Fruit fly (Drosophila melanogaster) whole organism, embryonic: ENCODE results near the gene Indy.

Source experiments
- Atf-2 ChIP-seq: fragments of 200-800 bp; sonication (Bioruptor generic); optimal IDR thresholded peaks from 2 replicates; lab custom pipeline; 2016; ENCODE audit warnings: missing biosample characterization, missing genetic modification characterization
- B-H2 ChIP-seq: fragments of 200-800 bp; sonication (Bioruptor generic); optimal IDR thresholded peaks from 2 replicates; lab custom pipeline; 2018; ENCODE audit warnings: missing biosample characterization, mild to moderate bottlenecking, missing genetic modification characterization
- CG10147 ChIP-seq: fragments of 200-800 bp; sonication (Bioruptor generic); optimal IDR thresholded peaks from 2 replicates; lab custom pipeline; 2019; ENCODE audit warnings: missing biosample characterization, mild to moderate bottlenecking, missing genetic modification characterization, moderate library complexity
- CG10209 ChIP-seq: fragments of 200-800 bp; sonication (Bioruptor generic); optimal IDR thresholded peaks from 3 replicates; lab custom pipeline; 2017; ENCODE audit warnings: missing biosample characterization, mild to moderate bottlenecking, missing genetic modification characterization, missing genetic modification reagents
- CG10267 ChIP-seq: fragments of 200-800 bp; sonication (Bioruptor generic); optimal IDR thresholded peaks from 2 replicates; lab custom pipeline; 2018; ENCODE audit warnings: missing biosample characterization, mild to moderate bottlenecking, missing genetic modification characterization, moderate library complexity
- CG12236 ChIP-seq: fragments of 200-800 bp; sonication (Bioruptor generic); optimal IDR thresholded peaks from 2 replicates; lab custom pipeline; 2016; ENCODE audit warnings: missing biosample characterization, missing genetic modification characterization
- CG12744 ChIP-seq: fragments of 200-800 bp; sonication (Bioruptor generic); optimal IDR thresholded peaks from 2 replicates; lab custom pipeline; 2016; ENCODE audit warnings: missing biosample characterization, missing genetic modification characterization
- CG12942 ChIP-seq: fragments of 200-800 bp; sonication (Bioruptor generic); optimal IDR thresholded peaks from 3 replicates; lab custom pipeline; 2016; ENCODE audit warnings: missing biosample characterization, missing genetic modification characterization
- CG14441 ChIP-seq: fragments of 200-800 bp; sonication (Bioruptor generic); IDR thresholded peaks from 2 replicates; pipeline ENCODE4 v1.3.6; 2022; ENCODE audit warnings: missing biosample characterization, missing genetic modification characterization
- CG14965 ChIP-seq: fragments of 200-800 bp; sonication (Bioruptor generic); optimal IDR thresholded peaks from 2 replicates; lab custom pipeline; 2016; ENCODE audit warnings: missing biosample characterization, missing genetic modification characterization, borderline replicate concordance
- CG15479 ChIP-seq: fragments of 200-800 bp; sonication (Bioruptor generic); optimal IDR thresholded peaks from 3 replicates; lab custom pipeline; 2019; ENCODE audit warnings: missing biosample characterization, mild to moderate bottlenecking, missing genetic modification characterization, moderate library complexity
- CG18764 ChIP-seq: fragments of 200-800 bp; sonication (Bioruptor generic); optimal IDR thresholded peaks from 3 replicates; lab custom pipeline; 2016; ENCODE audit warnings: missing biosample characterization, missing genetic modification characterization
- CG2712 ChIP-seq: fragments of 200-800 bp; optimal IDR thresholded peaks from 3 replicates; lab custom pipeline; 2019; ENCODE audit warnings: missing biosample characterization, mild to moderate bottlenecking, missing genetic modification characterization, moderate library complexity
- CG3065 ChIP-seq: fragments of 200-800 bp; sonication (Bioruptor generic); optimal IDR thresholded peaks from 2 replicates; lab custom pipeline; 2016; ENCODE audit warnings: missing biosample characterization, missing genetic modification characterization
- CG32767 ChIP-seq: fragments of 200-800 bp; sonication (Bioruptor generic); IDR thresholded peaks from 2 replicates; pipeline ENCODE4 v1.3.6; 2022; ENCODE audit warnings: missing biosample characterization, missing genetic modification characterization
- CG3726 ChIP-seq: fragments of 200-800 bp; sonication (Bioruptor generic); IDR thresholded peaks from 3 replicates; pipeline ENCODE4, ENCODE4 v1.3.6; 2022; ENCODE audit warnings: missing biosample characterization, missing genetic modification characterization
- CG6813 ChIP-seq: fragments of 200-800 bp; sonication (Bioruptor generic); optimal IDR thresholded peaks from 2 replicates; lab custom pipeline; 2017; ENCODE audit warnings: missing biosample characterization, missing genetic modification characterization, mild to moderate bottlenecking, moderate library complexity, missing genetic modification reagents
- CG7271 ChIP-seq: fragments of 200-800 bp; sonication (Bioruptor generic); optimal IDR thresholded peaks from 2 replicates; lab custom pipeline; 2018; ENCODE audit warnings: missing biosample characterization, mild to moderate bottlenecking, missing genetic modification characterization, moderate library complexity
- CG8388 ChIP-seq: fragments of 200-800 bp; sonication (Bioruptor generic); optimal IDR thresholded peaks from 2 replicates; lab custom pipeline; 2019; ENCODE audit warnings: missing biosample characterization, mild to moderate bottlenecking, missing genetic modification characterization, moderate library complexity
- CoRest ChIP-seq: fragments of 200-800 bp; sonication (Bioruptor generic); optimal IDR thresholded peaks from 3 replicates; lab custom pipeline; 2018; ENCODE audit warnings: missing biosample characterization, mild to moderate bottlenecking, missing genetic modification characterization, moderate library complexity
- D19B ChIP-seq: fragments of 200-800 bp; sonication (Bioruptor generic); optimal IDR thresholded peaks from 2 replicates; lab custom pipeline; 2017; ENCODE audit warnings: missing biosample characterization, mild to moderate bottlenecking, missing genetic modification characterization
- Deaf1 ChIP-seq: fragments of 200-800 bp; optimal IDR thresholded peaks from 3 replicates; lab custom pipeline; 2019; ENCODE audit warnings: missing biosample characterization, mild to moderate bottlenecking, missing genetic modification characterization, moderate library complexity
- E2f2 ChIP-seq: fragments of 200-800 bp; sonication (Bioruptor generic); IDR thresholded peaks from 2 replicates; pipeline ENCODE4 v1.3.6; 2022; ENCODE audit warnings: missing biosample characterization, missing genetic modification characterization
- Fer1 ChIP-seq: fragments of 200-800 bp; sonication (Bioruptor generic); optimal IDR thresholded peaks from 2 replicates; lab custom pipeline; 2017; ENCODE audit warnings: missing biosample characterization, mild to moderate bottlenecking, missing genetic modification characterization
- HLHmδ ChIP-seq: fragments of 200-800 bp; sonication (Bioruptor generic); optimal IDR thresholded peaks from 2 replicates; lab custom pipeline; 2018; ENCODE audit warnings: missing biosample characterization, mild to moderate bottlenecking, missing genetic modification characterization, moderate library complexity
- Hmr ChIP-seq: fragments of 200-800 bp; sonication (Bioruptor generic); optimal IDR thresholded peaks from 3 replicates; lab custom pipeline; 2017; ENCODE audit warnings: mild to moderate bottlenecking, missing biosample characterization, missing genetic modification reagents, missing genetic modification characterization
- Hmx ChIP-seq: fragments of 200-800 bp; sonication (Bioruptor generic); optimal IDR thresholded peaks from 2 replicates; lab custom pipeline; 2016; ENCODE audit warnings: missing biosample characterization, missing genetic modification characterization
- MESR4 ChIP-seq: fragments of 200-800 bp; sonication (Bioruptor generic); optimal IDR thresholded peaks from 2 replicates; lab custom pipeline; 2018; ENCODE audit warnings: missing biosample characterization, mild to moderate bottlenecking, missing genetic modification characterization, moderate library complexity
- Ravus ChIP-seq: fragments of 200-800 bp; sonication (Bioruptor generic); IDR thresholded peaks from 2 replicates; pipeline ENCODE4 v1.3.6; 2022; ENCODE audit warnings: missing biosample characterization, missing genetic modification characterization
- TFAM ChIP-seq: fragments of 200-800 bp; sonication (Bioruptor generic); optimal IDR thresholded peaks from 2 replicates; lab custom pipeline; 2017; ENCODE audit warnings: missing biosample characterization, missing genetic modification characterization, inconsistent platforms
- Taf1 ChIP-seq: fragments of 200-800 bp; sonication (Bioruptor generic); IDR thresholded peaks from 2 replicates; pipeline ENCODE4 v1.3.6; 2022; ENCODE audit warnings: missing biosample characterization, missing genetic modification characterization
- al ChIP-seq: fragments of 200-800 bp; sonication (Bioruptor generic); IDR thresholded peaks from 2 replicates; pipeline ENCODE4 v1.3.6; 2022; ENCODE audit warnings: missing biosample characterization, missing genetic modification characterization
- bigmax ChIP-seq: fragments of 200-800 bp; sonication (Bioruptor generic); optimal IDR thresholded peaks from 2 replicates; lab custom pipeline; 2018; ENCODE audit warnings: missing biosample characterization, mild to moderate bottlenecking, missing genetic modification characterization
- cato ChIP-seq: fragments of 200-800 bp; sonication (Bioruptor generic); optimal IDR thresholded peaks from 2 replicates; lab custom pipeline; 2016; ENCODE audit warnings: missing biosample characterization, missing genetic modification characterization, borderline replicate concordance
- croc ChIP-seq: fragments of 200-800 bp; sonication (Bioruptor generic); conservative IDR thresholded peaks from 3 replicates; pipeline ENCODE4 v1.3.6; 2022; ENCODE audit warnings: missing biosample characterization, missing genetic modification characterization
- crol ChIP-seq: fragments of 200-800 bp; sonication (Bioruptor generic); IDR thresholded peaks from 2 replicates; pipeline ENCODE4 v1.3.6; 2022; ENCODE audit warnings: missing biosample characterization, missing genetic modification characterization
- danr ChIP-seq: fragments of 200-800 bp; sonication (Bioruptor generic); IDR thresholded peaks from 2 replicates; pipeline ENCODE4 v1.3.6; 2022; ENCODE audit warnings: missing biosample characterization, missing genetic modification characterization
- esg ChIP-seq: fragments of 200-800 bp; sonication (Bioruptor generic); conservative IDR thresholded peaks from 2 replicates; pipeline ENCODE4 v1.3.6; 2022; ENCODE audit warnings: missing biosample characterization, missing genetic modification characterization
- eve ChIP-seq, 2 experiments: fragments of >200 bp; optimal IDR thresholded peaks; 2 replicates each; lab custom pipeline; 2017; ENCODE audit warnings: missing biosample characterization in 2 of 2, missing genetic modification characterization in 2 of 2
- exex ChIP-seq: fragments of 200-800 bp; sonication (Bioruptor generic); optimal IDR thresholded peaks from 4 replicates; lab custom pipeline; 2018; ENCODE audit warnings: missing biosample characterization, mild to moderate bottlenecking, missing genetic modification characterization, moderate library complexity
- gce ChIP-seq: fragments of 200-800 bp; sonication (Bioruptor generic); IDR thresholded peaks from 3 replicates; pipeline ENCODE4 v1.3.6; 2022; ENCODE audit warnings: missing biosample characterization, missing genetic modification characterization
- gcm ChIP-seq: fragments of 200-800 bp; sonication (Bioruptor generic); optimal IDR thresholded peaks from 2 replicates; lab custom pipeline; 2019; ENCODE audit warnings: missing biosample characterization, mild to moderate bottlenecking, missing genetic modification characterization, moderate library complexity
- jumu ChIP-seq: fragments of 200-800 bp; sonication (Bioruptor generic); optimal IDR thresholded peaks from 3 replicates; lab custom pipeline; 2016; ENCODE audit warnings: missing biosample characterization, missing genetic modification characterization
- maf-S ChIP-seq: fragments of 200-800 bp; sonication (Bioruptor generic); optimal IDR thresholded peaks from 2 replicates; lab custom pipeline; 2016; ENCODE audit warnings: missing biosample characterization, missing genetic modification characterization
- nmo ChIP-seq: fragments of 200-800 bp; sonication (Bioruptor generic); optimal IDR thresholded peaks from 2 replicates; lab custom pipeline; 2018; ENCODE audit warnings: missing biosample characterization, mild to moderate bottlenecking, missing genetic modification characterization, moderate library complexity
- nom ChIP-seq: fragments of 200-800 bp; sonication (Bioruptor generic); optimal IDR thresholded peaks from 2 replicates; lab custom pipeline; 2017; ENCODE audit warnings: missing biosample characterization, missing genetic modification characterization, mild to moderate bottlenecking, moderate library complexity, missing genetic modification reagents
- pum ChIP-seq: fragments of 200-800 bp; sonication (Bioruptor generic); optimal IDR thresholded peaks from 2 replicates; lab custom pipeline; 2016; ENCODE audit warnings: missing biosample characterization, missing genetic modification characterization
- salm ChIP-seq: fragments of 200-800 bp; sonication (Bioruptor generic); optimal IDR thresholded peaks from 2 replicates; lab custom pipeline; 2018; ENCODE audit warnings: missing biosample characterization, mild to moderate bottlenecking, missing genetic modification characterization
- wdn ChIP-seq: fragments of 200-800 bp; sonication (Bioruptor generic); IDR thresholded peaks from 2 replicates; pipeline ENCODE4 v1.3.6; 2022; ENCODE audit warnings: missing biosample characterization, missing genetic modification characterization
- yki ChIP-seq: fragments of >200 bp; optimal IDR thresholded peaks from 3 replicates; lab custom pipeline; 2018

The Indy gene

dm6 chr3L:18795056-18795841, 50.8 kb downstream of the Indy start (continued):
- TF ChIP-seq yki (lab: Kevin White, UChicago) (no peak), CG6813 (no peak), Hmx (GFP tag; lab: Kevin White, UChicago) (no peak), CG10267 (tag; lab: Kevin White, UChicago) (peak; percentile 21), CG10209 (GFP tag; lab: Kevin White, UChicago) (peak; percentile 15), CG12942 (GFP tag; lab: Kevin White, UChicago) (no peak), MESR4 (GFP tag; lab: Kevin White, UChicago) (no peak), Deaf1 (tag; lab: Kevin White, UChicago) (no peak), TFAM (GFP tag; lab: Kevin White, UChicago) (no peak), CG18764 (GFP tag; lab: Kevin White, UChicago) (no peak), nmo (GFP tag; lab: Kevin White, UChicago) (peak; percentile 47), pum (no peak), al (GFP tag; lab: Robert Waterston, UW) (no peak), CG32767 (GFP tag; lab: Robert Waterston, UW) (no peak), CG7271 (tag; lab: Kevin White, UChicago) (no peak), CG12744 (GFP tag; lab: Kevin White, UChicago) (no peak), eve (GFP tag; optimal IDR thresholded peaks at IDR 0.05; lab: Kevin White, UChicago) (no peak), wdn (no peak), salm (tag; lab: Kevin White, UChicago) (peak; percentile 24), cato (no peak), Taf1 (no peak), nom (GFP tag; lab: Kevin White, UChicago) (no peak), gcm (GFP tag; lab: Kevin White, UChicago) (peak; percentile 24), Ravus (GFP tag; lab: Robert Waterston, UW) (no peak), CG8388 (GFP tag; lab: Kevin White, UChicago) (peak; percentile 29), CG10147 (GFP tag; lab: Kevin White, UChicago) (no peak), jumu (GFP tag; lab: Kevin White, UChicago) (no peak), bigmax (GFP tag; lab: Kevin White, UChicago) (no peak), Atf-2 (no peak), esg (GFP tag; lab: Robert Waterston, UW) (no peak), D19B (GFP tag; lab: Kevin White, UChicago) (no peak), crol (peak; percentile 72), exex (tag; lab: Kevin White, UChicago) (no peak), CG3065 (no peak), E2f2 (no peak), Hmr (GFP tag; lab: Kevin White, UChicago) (no peak), B-H2 (GFP tag; lab: Kevin White, UChicago) (no peak), Fer1 (GFP tag; lab: Kevin White, UChicago) (no peak), danr (GFP tag; lab: Robert Waterston, UW) (no peak), CG3726 (GFP tag; lab: Robert Waterston, UW) (no peak), HLHmδ (GFP tag; lab: Kevin White, UChicago) (no peak), maf-S (GFP tag; lab: Kevin White, UChicago) (no peak), CG2712 (peak; percentile 54), gce (GFP tag; lab: Robert Waterston, UW) (no peak), CG15479 (GFP tag; lab: Kevin White, UChicago) (no peak), croc (GFP tag; lab: Robert Waterston, UW) (no peak), CG14965 (no peak), CG12236 (GFP tag; lab: Kevin White, UChicago) (no peak), CG14441 (GFP tag; lab: Robert Waterston, UW) (peak; percentile 33; the same call in 1 of the 2 replicates), CoRest (tag; lab: Kevin White, UChicago) (peak; percentile 46)
